Worm (Caenorhabditis elegans) whole organism, late embryonic: Measurements from ENCODE around the gene Y105C5A.1273.

Experiments used
- F13H6.1 ChIP-seq: sonication (generic microtip); optimal IDR thresholded peaks from 2 replicates; lab custom pipeline; 2016; ENCODE audit warnings: missing genetic modification characterization, missing compliant biosample characterization
- ceh-22 ChIP-seq: sonication (generic microtip); optimal IDR thresholded peaks from 2 replicates; lab custom pipeline; 2017; ENCODE audit warnings: missing biosample characterization, missing genetic modification characterization
- ceh-48 ChIP-seq: sonication (generic microtip); optimal IDR thresholded peaks from 2 replicates; lab custom pipeline; 2016; ENCODE audit warnings: missing genetic modification characterization, inconsistent platforms, missing compliant biosample characterization
- dve-1 ChIP-seq: sonication (generic microtip); optimal IDR thresholded peaks from 2 replicates; lab custom pipeline; 2017; ENCODE audit warnings: antibody characterized with exemption, mild to moderate bottlenecking, missing genetic modification characterization, missing compliant biosample characterization
- nfya-1 ChIP-seq: sonication (generic microtip); optimal IDR thresholded peaks from 2 replicates; lab custom pipeline; 2017; ENCODE audit warnings: missing genetic modification characterization, mild to moderate bottlenecking, missing compliant biosample characterization, antibody characterized with exemption, moderate library complexity
- pag-3 ChIP-seq: sonication (generic microtip); optimal IDR thresholded peaks from 2 replicates; lab custom pipeline; 2016; ENCODE audit warnings: missing compliant biosample characterization, missing genetic modification characterization, borderline replicate concordance
- pax-1 ChIP-seq: fragments of 150-350 bp; optimal IDR thresholded peaks from 2 replicates; lab custom pipeline; 2014; ENCODE audit warnings: missing biosample characterization, missing genetic modification characterization
- tbx-2 ChIP-seq: sonication (generic microtip); optimal IDR thresholded peaks from 2 replicates; lab custom pipeline; 2016; ENCODE audit warnings: missing genetic modification characterization, missing compliant biosample characterization
- ttx-3 ChIP-seq: sonication (generic microtip); optimal IDR thresholded peaks from 2 replicates; lab custom pipeline; 2016; ENCODE audit warnings: missing genetic modification reagents, missing genetic modification characterization, missing compliant biosample characterization
- unc-86 ChIP-seq: sonication (generic microtip); optimal IDR thresholded peaks from 2 replicates; lab custom pipeline; 2016; ENCODE audit warnings: missing genetic modification characterization, missing compliant biosample characterization
- ztf-16 ChIP-seq: sonication (generic microtip); optimal IDR thresholded peaks from 2 replicates; lab custom pipeline; 2017; ENCODE audit warnings: missing genetic modification characterization, missing compliant biosample characterization

Y105C5A.1273 gene

ce11 chrIV:15819759-15820158, 28.8 kb downstream of the Y105C5A.1273 start, which contains the start of gene daf-38:
Gene daf-38 (plus strand): TSS chrIV:15820059.
- TF ChIP-seq ceh-22 (tag; lab: Kevin White, UChicago) (no peak), pax-1 (tag; lab: Kevin White, UChicago) (no peak), F13H6.1 (tag; lab: Kevin White, UChicago) (no peak), ceh-48 (tag; lab: Kevin White, UChicago) (no peak), pag-3 (tag; lab: Kevin White, UChicago) (no peak), ttx-3 (tag; lab: Kevin White, UChicago) (no peak), dve-1 (tag; lab: Kevin White, UChicago) (no peak), nfya-1 (tag; lab: Kevin White, UChicago) (no peak), ztf-16 (no peak), tbx-2 (tag; lab: Kevin White, UChicago) (no peak), unc-86 (tag; lab: Kevin White, UChicago) (no peak)
